Worm (Caenorhabditis elegans): ENCODE measurements around the gene wdr-5.1.

wdr-5.1 gene

ce11 chrIII:3701411-3702310 lies 3.4 kb upstream of the wdr-5.1 start, which contains the start of the genes pdi-1 and C14B1.2:
TSS of gene pdi-1 (minus strand) at chrIII:3701461.
TSS of gene C14B1.2 (plus strand) at chrIII:3702260.
- TF ChIP-seq ekl-4 (GFP tag; IDR thresholded peaks at IDR 0.05) (no peak), madf-3 (GFP tag; IDR thresholded peaks at IDR 0.05) (0 out of 2 replicates have a peak, but pooled peaks have one; percentile 51), tlf-1 (GFP tag; optimal IDR thresholded peaks at IDR 0.05) (no peak), lin-35 (GFP tag; optimal IDR thresholded peaks at IDR 0.05) (no peak), ceh-79 (tag; optimal IDR thresholded peaks at IDR 0.05) (no peak), ccch-3 (GFP tag; optimal IDR thresholded peaks at IDR 0.05) (no peak), F57A8.1 (GFP tag; optimal IDR thresholded peaks at IDR 0.05) (no peak), F23B12.7 (tag; optimal IDR thresholded peaks at IDR 0.05; ENCODE audit: insufficient read depth) (peak; percentile 53), T07F8.4 (tag; optimal IDR thresholded peaks at IDR 0.05) (no peak), snpc-1.3 (tag; optimal IDR thresholded peaks at IDR 0.05; ENCODE audit: insufficient read depth) (no peak), die-1 (tag; optimal IDR thresholded peaks at IDR 0.05) (no peak), ama-1 (optimal IDR thresholded peaks at IDR 0.05) (peak; percentile 29), ama-1 (GFP tag; optimal IDR thresholded peaks at IDR 0.05) (no peak), F22D6.2 (tag; optimal IDR thresholded peaks at IDR 0.05) (no peak), nhr-179 (tag; optimal IDR thresholded peaks at IDR 0.05) (no peak), ztf-6 (GFP tag; IDR thresholded peaks at IDR 0.05) (no peak), tbx-9 (tag; optimal IDR thresholded peaks at IDR 0.05; ENCODE audit: borderline replicate concordance) (no peak), let-607 (tag; optimal IDR thresholded peaks at IDR 0.05) (peak; percentile 99), B0035.1 (tag; optimal IDR thresholded peaks at IDR 0.05) (no peak), ceh-100 (GFP tag; IDR thresholded peaks at IDR 0.05) (no peak; the same call in 1 of the 2 replicates), ztf-3 (GFP tag; optimal IDR thresholded peaks at IDR 0.05) (no peak), C17E4.6 (GFP tag; IDR thresholded peaks at IDR 0.05) (no peak), ztf-28 (GFP tag; IDR thresholded peaks at IDR 0.05) (no peak), aptf-2 (GFP tag; conservative IDR thresholded peaks at IDR 0.05) (no peak), lir-1 (GFP tag; conservative IDR thresholded peaks at IDR 0.05) (no peak), cebp-1 (GFP tag; IDR thresholded peaks at IDR 0.05) (0 out of 2 replicates have a peak, but pooled peaks have one; percentile 52), cebp-1 (tag; optimal IDR thresholded peaks at IDR 0.05) (peak; percentile 61), tbp1 (GFP tag; optimal IDR thresholded peaks at IDR 0.05) (peak; percentile 6), ztf-26 (tag; optimal IDR thresholded peaks at IDR 0.05) (peak; percentile 52), D2030.7 (GFP tag; IDR thresholded peaks at IDR 0.05) (peak; percentile 18; the same call in 1 of the 2 replicates), lin-54 (GFP tag; optimal IDR thresholded peaks at IDR 0.05) (peak; percentile 55), unc-130 (GFP tag; optimal IDR thresholded peaks at IDR 0.05) (no peak), Y53F4B.3 (GFP tag; IDR thresholded peaks at IDR 0.05) (no peak), dpff-1 (tag; optimal IDR thresholded peaks at IDR 0.05) (no peak), mel-28 (tag; optimal IDR thresholded peaks at IDR 0.05; ENCODE audit: borderline replicate concordance) (no peak), F55B11.4 (tag; optimal IDR thresholded peaks at IDR 0.05; ENCODE audit: borderline replicate concordance, insufficient read depth) (no peak), nhr-27 (tag; optimal IDR thresholded peaks at IDR 0.05) (no peak), pha-4 (tag; optimal IDR thresholded peaks at IDR 0.05) (no peak), him-1 (tag; optimal IDR thresholded peaks at IDR 0.05) (no peak), nfyb-1 (GFP tag; IDR thresholded peaks at IDR 0.05) (0 out of 2 replicates have a peak, but pooled peaks have one; percentile 58), F39B2.1 (GFP tag; IDR thresholded peaks at IDR 0.05) (no peak), pbrm-1 (GFP tag; IDR thresholded peaks at IDR 0.05) (no peak), F37B4.10 (GFP tag; IDR thresholded peaks at IDR 0.05) (0 out of 2 replicates have a peak, but pooled peaks have one; percentile 22), snpc-4 (GFP tag; optimal IDR thresholded peaks at IDR 0.05) (no peak), snpc-4 (tag; optimal IDR thresholded peaks at IDR 0.05) (peak in 2 of 4 experiments; percentile 28 to 35), ets-4 (GFP tag; optimal IDR thresholded peaks at IDR 0.05) (peak; percentile 30)

All from whole organism, young adult.